Worm (Caenorhabditis elegans) whole organism, L4 larva: Measurements from ENCODE around the gene nspa-9.

ENCODE experiments used
- ama-1 ChIP-seq: fragments of 150-350 bp; optimal IDR thresholded peaks from 2 replicates; lab custom pipeline; 2014; ENCODE audit warnings: inconsistent platforms, mixed read lengths
- dpl-1 ChIP-seq: fragments of 150-350 bp; optimal IDR thresholded peaks from 2 replicates; lab custom pipeline; 2014; ENCODE audit warnings: missing biosample characterization, missing genetic modification reagents, missing genetic modification characterization
- mep-1 ChIP-seq: fragments of 150-350 bp; sonication (generic microtip); optimal IDR thresholded peaks from 3 replicates; lab custom pipeline; 2014; ENCODE audit warnings: missing biosample characterization, missing genetic modification characterization
- nhr-28 ChIP-seq: fragments of 150-350 bp; optimal IDR thresholded peaks from 2 replicates; lab custom pipeline; 2014; ENCODE audit warnings: missing biosample characterization, missing genetic modification characterization
- nhr-41 ChIP-seq: fragments of 200-800 bp; sonication (Bioruptor generic); IDR thresholded peaks from 2 replicates; pipeline ENCODE4 v1.3.6; 2022; ENCODE audit warnings: missing genetic modification reagents, missing genetic modification characterization, missing compliant biosample characterization

DNA sequence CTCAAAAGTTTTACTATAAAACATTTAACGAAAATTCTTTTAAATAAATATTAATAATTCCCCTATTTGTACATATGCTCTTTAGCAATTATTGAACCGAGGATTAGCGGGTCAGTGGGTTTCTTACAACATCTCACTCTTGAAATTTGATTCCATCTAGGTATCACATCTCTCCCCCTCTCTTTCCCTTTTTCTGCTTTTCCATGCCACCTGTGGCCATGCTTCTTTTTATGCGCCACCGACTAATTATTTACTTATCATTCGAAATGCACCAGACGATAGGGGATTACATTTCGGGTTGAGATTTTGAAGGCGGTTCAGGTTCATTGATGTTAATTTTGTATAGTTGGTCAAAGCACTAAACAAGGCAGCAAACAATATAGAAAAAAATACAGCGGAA lies 27.0 kb downstream of the nspa-9 start:
- TF ChIP-seq dpl-1 (GFP tag; lab: Kevin White, UChicago): no peak
- TF ChIP-seq nhr-41 (GFP tag; lab: Robert Waterston, UW): no peak
- TF ChIP-seq nhr-28 (tag; lab: Kevin White, UChicago): no peak
- TF ChIP-seq ama-1 (lab: Kevin White, UChicago): no peak
- TF ChIP-seq mep-1 (tag; lab: Kevin White, UChicago): no peak
